Worm (Caenorhabditis elegans) whole organism, young adult: ENCODE results near the gene ZK470.4.

Source experiments
- B0336.3 ChIP-seq: fragments of 200-800 bp; sonication (Bioruptor generic); IDR thresholded peaks from 2 replicates; pipeline ENCODE4 v1.3.6; 2022; ENCODE audit warnings: missing genetic modification characterization, missing compliant biosample characterization
- C06A6.2 ChIP-seq: fragments of 200-800 bp; sonication (Bioruptor generic); conservative IDR thresholded peaks from 2 replicates; pipeline ENCODE4 v1.3.6; 2022; ENCODE audit warnings: missing genetic modification characterization, missing compliant biosample characterization
- F10E7.11 ChIP-seq: sonication (generic microtip); optimal IDR thresholded peaks from 2 replicates; lab custom pipeline; 2017; ENCODE audit warnings: mild to moderate bottlenecking, missing genetic modification characterization, moderate library complexity, missing compliant biosample characterization
- F22D6.2 ChIP-seq: sonication (generic microtip); optimal IDR thresholded peaks from 2 replicates; lab custom pipeline; 2016; ENCODE audit warnings: mild to moderate bottlenecking, missing genetic modification characterization, missing compliant biosample characterization
- F23B12.7 ChIP-seq: sonication (generic microtip); optimal IDR thresholded peaks from 2 replicates; lab custom pipeline; 2017; ENCODE audit warnings: missing genetic modification characterization, mild to moderate bottlenecking, missing compliant biosample characterization, antibody characterized with exemption, moderate library complexity; ENCODE audit not compliant: insufficient read depth
- F37B4.10 ChIP-seq: fragments of 200-800 bp; sonication (Bioruptor generic); IDR thresholded peaks from 2 replicates; pipeline ENCODE4 v1.3.6; 2022; ENCODE audit warnings: missing genetic modification characterization, missing compliant biosample characterization
- F39B2.1 ChIP-seq: fragments of 200-800 bp; sonication (Bioruptor generic); IDR thresholded peaks from 2 replicates; pipeline ENCODE4 v1.3.6; 2022; ENCODE audit warnings: missing genetic modification reagents, missing genetic modification characterization, missing compliant biosample characterization
- F57C9.4 ChIP-seq: sonication (generic microtip); optimal IDR thresholded peaks from 2 replicates; lab custom pipeline; 2017; ENCODE audit warnings: mild to moderate bottlenecking, missing genetic modification characterization, missing compliant biosample characterization
- T26A5.8 ChIP-seq: sonication (generic microtip); optimal IDR thresholded peaks from 2 replicates; lab custom pipeline; 2016; ENCODE audit warnings: missing genetic modification characterization, missing compliant biosample characterization
- Y56A3A.18 ChIP-seq: fragments of 200-800 bp; sonication (Bioruptor generic); IDR thresholded peaks from 2 replicates; pipeline ENCODE4 v1.3.6; 2022; ENCODE audit warnings: missing genetic modification reagents, missing genetic modification characterization, missing compliant biosample characterization
- ZK185.1 ChIP-seq: sonication (generic microtip); optimal IDR thresholded peaks from 2 replicates; lab custom pipeline; 2016; ENCODE audit warnings: mild to moderate bottlenecking, missing genetic modification characterization, missing compliant biosample characterization; ENCODE audit not compliant: poor library complexity, severe bottlenecking
- aptf-3 ChIP-seq: fragments of 200-800 bp; sonication (Bioruptor generic); IDR thresholded peaks from 2 replicates; pipeline ENCODE4 v1.3.6; 2022; ENCODE audit warnings: missing genetic modification characterization, missing compliant biosample characterization
- atf-7 ChIP-seq: sonication (generic microtip); optimal IDR thresholded peaks from 2 replicates; lab custom pipeline; 2017; ENCODE audit warnings: mild to moderate bottlenecking, missing genetic modification characterization, missing compliant biosample characterization
- athp-1 ChIP-seq: sonication (generic microtip); optimal IDR thresholded peaks from 2 replicates; lab custom pipeline; 2017; ENCODE audit warnings: mild to moderate bottlenecking, missing genetic modification characterization, missing compliant biosample characterization
- attf-3 ChIP-seq: fragments of 200-800 bp; sonication (Bioruptor generic); conservative IDR thresholded peaks from 2 replicates; pipeline ENCODE4 v1.3.6; 2022; ENCODE audit warnings: missing genetic modification reagents, missing genetic modification characterization, missing compliant biosample characterization
- attf-5 ChIP-seq: fragments of 200-800 bp; sonication (Bioruptor generic); optimal IDR thresholded peaks from 2 replicates; lab custom pipeline; 2018; ENCODE audit warnings: mild to moderate bottlenecking, missing genetic modification characterization, missing compliant biosample characterization
- attf-6 ChIP-seq: fragments of 200-800 bp; sonication (Bioruptor generic); IDR thresholded peaks from 2 replicates; pipeline ENCODE4 v1.3.6; 2022; ENCODE audit warnings: missing genetic modification reagents, missing genetic modification characterization, missing compliant biosample characterization
- cebp-1 ChIP-seq, 2 experiments: fragments of 200-800 bp in 1 of 2; sonication (Bioruptor generic) in 1 of 2; sonication (generic microtip) in 1 of 2; IDR thresholded peaks in 1 of 2; optimal IDR thresholded peaks in 1 of 2; 2 replicates each; pipeline versions ENCODE4 v1.3.6 to Lab custom; 2017 to 2022; ENCODE audit warnings: missing compliant biosample characterization in 2 of 2, missing genetic modification characterization in 2 of 2, mild to moderate bottlenecking in 1 of 2, missing genetic modification reagents in 1 of 2, moderate library complexity in 1 of 2
- ceh-100 ChIP-seq: fragments of 200-800 bp; sonication (Bioruptor generic); IDR thresholded peaks from 2 replicates; pipeline ENCODE4 v1.3.6; 2022; ENCODE audit warnings: missing genetic modification reagents, missing genetic modification characterization, missing compliant biosample characterization
- chd-7 ChIP-seq: sonication (generic microtip); optimal IDR thresholded peaks from 2 replicates; lab custom pipeline; 2016; ENCODE audit warnings: mild to moderate bottlenecking, missing genetic modification characterization, moderate library complexity, missing compliant biosample characterization
- dox-1 ChIP-seq: fragments of 200-800 bp; sonication (Bioruptor generic); IDR thresholded peaks from 2 replicates; pipeline ENCODE4 v1.3.6; 2022; ENCODE audit warnings: missing genetic modification reagents, missing genetic modification characterization, missing compliant biosample characterization
- egl-18 ChIP-seq: fragments of 200-800 bp; sonication (Bioruptor generic); IDR thresholded peaks from 2 replicates; pipeline ENCODE4 v1.3.6; 2022; ENCODE audit warnings: missing genetic modification reagents, missing genetic modification characterization, missing compliant biosample characterization
- gei-17 ChIP-seq: fragments of 200-800 bp; sonication (Bioruptor generic); optimal IDR thresholded peaks from 2 replicates; lab custom pipeline; 2018; ENCODE audit warnings: mild to moderate bottlenecking, missing genetic modification characterization, missing compliant biosample characterization
- him-1 ChIP-seq: sonication (generic microtip); optimal IDR thresholded peaks from 2 replicates; lab custom pipeline; 2016; ENCODE audit warnings: missing genotype, missing genetic modification reagents, missing genetic modification characterization, missing compliant biosample characterization
- lin-35 ChIP-seq, 3 experiments: fragments of 150-350 bp in 2 of 3; sonication (generic microtip) in 1 of 3; optimal IDR thresholded peaks; 2 replicates each; lab custom pipeline; 2014 to 2018; ENCODE audit warnings: missing biosample characterization in 3 of 3, missing genetic modification characterization in 3 of 3, missing genetic modification reagents in 3 of 3
- lin-40 ChIP-seq: sonication (generic microtip); optimal IDR thresholded peaks from 2 replicates; lab custom pipeline; 2016; ENCODE audit warnings: missing genetic modification characterization, mild to moderate bottlenecking, missing compliant biosample characterization, missing genotype, missing genetic modification reagents
- madf-10 ChIP-seq: sonication (generic microtip); optimal IDR thresholded peaks from 2 replicates; lab custom pipeline; 2016; ENCODE audit warnings: mild to moderate bottlenecking, missing genetic modification characterization, missing compliant biosample characterization
- madf-3 ChIP-seq: fragments of 200-800 bp; sonication (Bioruptor generic); IDR thresholded peaks from 2 replicates; pipeline ENCODE4 v1.3.6; 2022; ENCODE audit warnings: missing genetic modification reagents, missing genetic modification characterization, missing compliant biosample characterization
- nfya-2 ChIP-seq: fragments of 200-800 bp; sonication (Bioruptor generic); IDR thresholded peaks from 2 replicates; pipeline ENCODE4 v1.3.6; 2022; ENCODE audit warnings: missing genetic modification reagents, missing genetic modification characterization, missing compliant biosample characterization
- nfyb-1 ChIP-seq: fragments of 200-800 bp; sonication (Bioruptor generic); IDR thresholded peaks from 2 replicates; pipeline ENCODE4 v1.3.6; 2022; ENCODE audit warnings: missing genetic modification reagents, missing genetic modification characterization, missing compliant biosample characterization
- nhr-27 ChIP-seq: fragments of 200-800 bp; sonication (Bioruptor generic); optimal IDR thresholded peaks from 2 replicates; lab custom pipeline; 2018; ENCODE audit warnings: mild to moderate bottlenecking, missing genetic modification characterization, moderate library complexity, missing compliant biosample characterization
- nhr-80 ChIP-seq: sonication (generic microtip); optimal IDR thresholded peaks from 2 replicates; lab custom pipeline; 2016; ENCODE audit warnings: missing genetic modification characterization, missing compliant biosample characterization
- nhr-90 ChIP-seq: sonication (generic microtip); optimal IDR thresholded peaks from 2 replicates; lab custom pipeline; 2016; ENCODE audit warnings: missing genotype, mild to moderate bottlenecking, missing genetic modification characterization, missing compliant biosample characterization
- pbrm-1 ChIP-seq: fragments of 200-800 bp; sonication (Bioruptor generic); IDR thresholded peaks from 2 replicates; pipeline ENCODE4 v1.3.6; 2022; ENCODE audit warnings: missing genetic modification reagents, missing genetic modification characterization, missing compliant biosample characterization
- repo-1 ChIP-seq: sonication (generic microtip); optimal IDR thresholded peaks from 2 replicates; lab custom pipeline; 2017; ENCODE audit warnings: mild to moderate bottlenecking, missing genetic modification characterization, missing compliant biosample characterization
- snpc-1.1 ChIP-seq: sonication (generic microtip); optimal IDR thresholded peaks from 2 replicates; lab custom pipeline; 2017; ENCODE audit warnings: missing genetic modification characterization, mild to moderate bottlenecking, missing compliant biosample characterization, antibody characterized with exemption, moderate library complexity, missing genotype, missing genetic modification reagents; ENCODE audit not compliant: insufficient read depth
- snpc-3.4 ChIP-seq: sonication (generic microtip); optimal IDR thresholded peaks from 2 replicates; lab custom pipeline; 2017; ENCODE audit warnings: missing genetic modification characterization, mild to moderate bottlenecking, missing compliant biosample characterization, antibody characterized with exemption, moderate library complexity, missing genotype, missing genetic modification reagents
- snpc-4 ChIP-seq, 5 experiments: fragments of 150-350 bp in 1 of 5; sonication (generic microtip) in 4 of 5; optimal IDR thresholded peaks; 2 replicates each; lab custom pipeline; 2014 to 2018; ENCODE audit warnings: missing genetic modification characterization in 5 of 5, missing biosample characterization in 3 of 5, antibody characterized with exemption in 2 of 5, mild to moderate bottlenecking in 2 of 5, missing compliant biosample characterization in 2 of 5, missing genotype in 2 of 5, moderate library complexity in 2 of 5, missing genetic modification reagents in 1 of 5
- somi-1 ChIP-seq: fragments of 200-800 bp; sonication (Bioruptor generic); optimal IDR thresholded peaks from 2 replicates; lab custom pipeline; 2018; ENCODE audit warnings: mild to moderate bottlenecking, missing genetic modification characterization, missing compliant biosample characterization
- tbx-9 ChIP-seq: sonication (generic microtip); optimal IDR thresholded peaks from 2 replicates; lab custom pipeline; 2016; ENCODE audit warnings: borderline replicate concordance, missing genetic modification characterization, inconsistent platforms, missing compliant biosample characterization
- unc-130 ChIP-seq: sonication (generic microtip); optimal IDR thresholded peaks from 2 replicates; lab custom pipeline; 2016; ENCODE audit warnings: missing genetic modification reagents, missing genetic modification characterization, missing compliant biosample characterization
- zim-3 ChIP-seq: sonication (generic microtip); optimal IDR thresholded peaks from 2 replicates; lab custom pipeline; 2017; ENCODE audit warnings: mild to moderate bottlenecking, missing genetic modification characterization, moderate library complexity, missing compliant biosample characterization
- ztf-22 ChIP-seq: fragments of 200-800 bp; sonication (Bioruptor generic); optimal IDR thresholded peaks from 2 replicates; lab custom pipeline; 2018; ENCODE audit warnings: mild to moderate bottlenecking, missing genetic modification characterization, moderate library complexity, missing compliant biosample characterization
- ztf-28 ChIP-seq: fragments of 200-800 bp; sonication (Bioruptor generic); IDR thresholded peaks from 2 replicates; pipeline ENCODE4 v1.3.6; 2022; ENCODE audit warnings: missing genetic modification reagents, missing genetic modification characterization, missing compliant biosample characterization
- ztf-3 ChIP-seq: fragments of 200-800 bp; sonication (Bioruptor generic); optimal IDR thresholded peaks from 2 replicates; lab custom pipeline; 2018; ENCODE audit warnings: mild to moderate bottlenecking, missing genetic modification characterization, missing compliant biosample characterization

The ZK470.4 gene

ce11 chrX:4147600-4148448 is 8.3 kb upstream of the ZK470.4 start (continued):
- TF ChIP-seq nfyb-1 (GFP tag; lab: Robert Waterston, UW) (peak; percentile 81), ztf-3 (peak; percentile 61), snpc-1.1 (tag; lab: Kevin White, UChicago) (no peak), dox-1 (peak; percentile 53), ztf-22 (GFP tag; lab: Kevin White, UChicago) (no peak), cebp-1 (GFP tag; IDR thresholded peaks at IDR 0.05; lab: Robert Waterston, UW) (no peak), cebp-1 (tag; optimal IDR thresholded peaks at IDR 0.05; lab: Kevin White, UChicago) (peak; percentile 60), repo-1 (tag; lab: Kevin White, UChicago) (peak; percentile 69), pbrm-1 (GFP tag; lab: Robert Waterston, UW) (peak; percentile 74; the same call in 1 of the 2 replicates), athp-1 (tag; lab: Kevin White, UChicago) (peak; percentile 75), egl-18 (GFP tag; lab: Robert Waterston, UW) (peak; percentile 47; the same call in 1 of the 2 replicates), atf-7 (tag; lab: Kevin White, UChicago) (peak; percentile 59), F23B12.7 (peak; percentile 3), zim-3 (tag; lab: Kevin White, UChicago) (peak; percentile 71), nhr-90 (tag; lab: Kevin White, UChicago) (peak; percentile 90), F10E7.11 (tag; lab: Kevin White, UChicago) (peak; percentile 50), F22D6.2 (tag; lab: Kevin White, UChicago) (no peak), ztf-28 (no peak), ceh-100 (GFP tag; lab: Robert Waterston, UW) (no peak; the same call in 1 of the 2 replicates), chd-7 (peak; percentile 48), lin-35 (GFP tag; optimal IDR thresholded peaks at IDR 0.05; lab: Kevin White, UChicago) (peak in 1 of 3 experiments; percentile 78), tbx-9 (peak; percentile 23), nfya-2 (GFP tag; lab: Robert Waterston, UW) (peak; percentile 59; the same call in 1 of the 2 replicates), T26A5.8 (tag; lab: Kevin White, UChicago) (no peak), attf-6 (GFP tag; lab: Robert Waterston, UW) (no peak), snpc-4 (GFP tag; optimal IDR thresholded peaks at IDR 0.05; lab: Kevin White, UChicago) (no peak), snpc-4 (tag; optimal IDR thresholded peaks at IDR 0.05; lab: Kevin White, UChicago) (peak in 2 of 4 experiments; percentile 22 to 42), him-1 (tag; lab: Kevin White, UChicago) (no peak), F37B4.10 (no peak), ZK185.1 (tag; lab: Kevin White, UChicago) (peak; percentile 33), Y56A3A.18 (GFP tag; lab: Robert Waterston, UW) (no peak; the same call in 1 of the 2 replicates), C06A6.2 (GFP tag; lab: Robert Waterston, UW) (peak; percentile 27), unc-130 (GFP tag; lab: Kevin White, UChicago) (peak; percentile 6), lin-40 (peak; percentile 55), aptf-3 (no peak), madf-10 (tag; lab: Kevin White, UChicago) (peak; percentile 73), nhr-80 (tag; lab: Kevin White, UChicago) (peak; percentile 48), F57C9.4 (tag; lab: Kevin White, UChicago) (peak; percentile 56), attf-5 (GFP tag; lab: Kevin White, UChicago) (no peak), F39B2.1 (peak; percentile 43), madf-3 (peak; percentile 70), nhr-27 (tag; lab: Kevin White, UChicago) (no peak), attf-3 (GFP tag; lab: Robert Waterston, UW) (no peak), somi-1 (GFP tag; lab: Kevin White, UChicago) (peak; percentile 11), gei-17 (peak; percentile 26), snpc-3.4 (no peak), B0336.3 (GFP tag; lab: Robert Waterston, UW) (peak; percentile 60)
